Worm (Caenorhabditis elegans) whole organism, midembryonic: ENCODE results near the gene col-98.

Experiments used
- T22C8.4 ChIP-seq: fragments of 200-800 bp; sonication (Bioruptor generic); IDR thresholded peaks from 2 replicates; pipeline ENCODE4 v1.3.6; 2022; ENCODE audit warnings: missing genetic modification characterization, missing compliant biosample characterization
- cog-1 ChIP-seq: sonication (generic microtip); optimal IDR thresholded peaks from 2 replicates; lab custom pipeline; 2016; ENCODE audit warnings: missing genetic modification characterization, missing compliant biosample characterization
- flt-1 ChIP-seq: fragments of 200-800 bp; sonication (Bioruptor generic); IDR thresholded peaks from 2 replicates; pipeline ENCODE4 v1.3.6; 2022; ENCODE audit warnings: missing genetic modification characterization, missing compliant biosample characterization
- klf-2 ChIP-seq: fragments of 200-800 bp; sonication (Bioruptor generic); conservative IDR thresholded peaks from 2 replicates; pipeline ENCODE4 v1.3.6; 2022; ENCODE audit warnings: missing genetic modification reagents, missing genetic modification characterization, missing compliant biosample characterization
- med-1 ChIP-seq: sonication (generic microtip); optimal IDR thresholded peaks from 2 replicates; lab custom pipeline; 2017; ENCODE audit warnings: missing genetic modification characterization, mild to moderate bottlenecking, missing compliant biosample characterization, antibody characterized with exemption, missing genetic modification reagents; ENCODE audit not compliant: insufficient read depth
- ref-1 ChIP-seq: fragments of 200-800 bp; sonication (Bioruptor generic); conservative IDR thresholded peaks from 2 replicates; pipeline ENCODE4 v1.3.6; 2022; ENCODE audit warnings: missing genetic modification reagents, missing genetic modification characterization, missing compliant biosample characterization
- tab-1 ChIP-seq: fragments of 200-800 bp; sonication (Bioruptor generic); IDR thresholded peaks from 2 replicates; pipeline ENCODE4 v1.3.6; 2022; ENCODE audit warnings: missing genetic modification characterization, missing compliant biosample characterization
- ztf-23 ChIP-seq: fragments of 200-800 bp; sonication (Bioruptor generic); IDR thresholded peaks from 2 replicates; pipeline ENCODE4 v1.3.6; 2022; ENCODE audit warnings: missing genetic modification reagents, missing genetic modification characterization, missing compliant biosample characterization
- ztf-29 ChIP-seq: fragments of 200-800 bp; sonication (Bioruptor generic); IDR thresholded peaks from 2 replicates; pipeline ENCODE4 v1.3.6; 2022; ENCODE audit warnings: missing genetic modification reagents, missing genetic modification characterization, missing compliant biosample characterization

The col-98 gene

ce11 chrIII:13055342-13055741, 36.5 kb downstream of the col-98 start, which contains the start of gene F54F12.1:
Gene F54F12.1 (minus strand): TSS chrIII:13055442.
- TF ChIP-seq med-1 = no peak
- TF ChIP-seq tab-1 (GFP tag; lab: Robert Waterston, UW) = no peak
- TF ChIP-seq flt-1 (GFP tag; lab: Robert Waterston, UW) = no peak
- TF ChIP-seq cog-1 = no peak
- no peak for TF ChIP-seq ref-1 (GFP tag; lab: Robert Waterston, UW)
- TF ChIP-seq ztf-29 (GFP tag; lab: Robert Waterston, UW) = no peak
- TF ChIP-seq T22C8.4 = no peak
- no peak for TF ChIP-seq klf-2
- no peak for TF ChIP-seq ztf-23 (GFP tag; lab: Robert Waterston, UW)

DNA sequence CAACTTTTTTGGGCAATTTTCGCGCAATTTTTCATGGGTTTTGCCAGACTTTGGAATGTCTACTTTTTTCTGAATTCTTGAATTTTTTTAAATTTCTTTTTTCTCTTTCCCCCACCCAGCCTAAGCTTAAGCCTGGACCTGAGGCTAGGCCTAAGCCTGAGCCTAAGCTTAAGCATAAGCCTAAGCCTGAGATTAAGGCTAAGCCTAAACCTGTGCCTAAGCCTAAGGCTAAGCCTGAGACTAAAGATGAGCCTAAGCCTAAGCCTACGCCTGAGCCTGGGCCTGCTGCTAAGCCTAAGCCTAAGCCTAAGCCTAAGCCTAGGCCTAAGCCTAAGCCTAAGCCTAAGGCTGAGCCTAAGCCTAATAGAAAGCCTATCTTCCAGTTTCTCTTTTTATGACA, 37.4 kb downstream of the col-98 start:
- TF ChIP-seq tab-1 (GFP tag; lab: Robert Waterston, UW) (no peak), ztf-29 (GFP tag; lab: Robert Waterston, UW) (peak; percentile 58; the same call in 1 of the 2 replicates), ztf-23 (GFP tag; lab: Robert Waterston, UW) (no peak), klf-2 (no peak), cog-1 (no peak), T22C8.4 (no peak), ref-1 (GFP tag; lab: Robert Waterston, UW) (no peak)

ce11 chrIII:13056735-13057134, 37.9 kb downstream of the col-98 start:
- TF ChIP-seq cog-1 (no peak), ztf-29 (GFP tag; lab: Robert Waterston, UW) (no peak), T22C8.4 (no peak), ref-1 (GFP tag; lab: Robert Waterston, UW) (no peak), med-1 (no peak), tab-1 (GFP tag; lab: Robert Waterston, UW) (no peak), klf-2 (no peak), flt-1 (GFP tag; lab: Robert Waterston, UW) (no peak), ztf-23 (GFP tag; lab: Robert Waterston, UW) (no peak)

DNA sequence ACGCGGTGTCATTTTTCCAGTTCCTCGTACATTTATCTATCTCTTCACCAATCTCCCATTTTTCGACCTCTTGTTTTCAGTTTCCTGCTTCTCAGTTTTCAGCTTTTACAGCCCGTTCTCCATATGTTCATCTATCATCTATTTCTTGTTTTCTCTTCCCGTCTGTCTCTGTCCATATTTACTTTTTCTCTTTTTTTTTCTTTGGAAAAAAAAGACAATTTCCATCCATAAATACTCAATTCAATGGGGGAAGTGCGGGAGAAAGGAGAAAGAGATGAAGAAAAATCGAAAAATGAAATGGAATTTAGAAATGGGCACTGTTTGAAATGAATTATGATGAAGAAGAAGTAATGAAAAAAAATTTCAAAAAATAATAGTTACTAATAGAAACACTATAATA, 39.3 kb downstream of the col-98 start:
- no peak for TF ChIP-seq flt-1 (GFP tag; lab: Robert Waterston, UW)
- no peak for TF ChIP-seq ref-1 (GFP tag; lab: Robert Waterston, UW)
- TF ChIP-seq klf-2 = no peak
- TF ChIP-seq med-1 = no peak
- TF ChIP-seq ztf-29 (GFP tag; lab: Robert Waterston, UW) = no peak

ce11 chrIII:13059335-13059734, 40.5 kb downstream of the col-98 start:
- TF ChIP-seq ref-1 (GFP tag; lab: Robert Waterston, UW) (no peak), T22C8.4 (no peak), flt-1 (GFP tag; lab: Robert Waterston, UW) (no peak)

- no peak for TF ChIP-seq T22C8.4
- peak; percentile 65 for TF ChIP-seq cog-1
- no peak for TF ChIP-seq ref-1 (GFP tag; lab: Robert Waterston, UW)
- no peak for TF ChIP-seq med-1
- peak; percentile 59; the same call in 1 of the 2 replicates for TF ChIP-seq flt-1 (GFP tag; lab: Robert Waterston, UW)
Measured at ce11 chrIII:13061136-13061535, 42.3 kb downstream of the col-98 start.

DNA sequence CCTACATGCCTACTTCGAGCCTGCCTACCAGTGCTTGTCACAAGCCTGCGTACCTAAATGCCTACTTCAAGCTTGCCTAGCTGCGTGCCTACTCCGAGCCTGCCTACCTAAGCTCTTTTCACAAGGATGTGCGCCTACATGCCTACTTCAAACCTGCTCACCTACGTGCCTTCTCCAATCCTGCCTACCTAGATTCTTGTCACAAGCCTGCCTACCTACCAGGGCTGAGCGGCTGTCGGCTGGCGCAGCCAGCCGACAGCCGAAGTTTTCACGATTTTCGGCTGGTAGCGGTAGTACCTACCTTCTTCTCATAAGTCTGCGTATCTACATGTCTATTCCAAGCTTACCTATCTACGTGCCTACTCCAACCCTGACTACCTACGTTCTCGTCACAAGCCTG, 42.9 kb downstream of the col-98 start:
- TF ChIP-seq ref-1 (GFP tag; lab: Robert Waterston, UW) = no peak
- TF ChIP-seq med-1 = no peak
- no peak for TF ChIP-seq cog-1

ce11 chrIII:13062414-13062965, 43.7 kb downstream of the col-98 start:
- TF ChIP-seq ref-1 (GFP tag; lab: Robert Waterston, UW) (no peak), tab-1 (GFP tag; lab: Robert Waterston, UW) (no peak), cog-1 (peak; percentile 98), med-1 (no peak), ztf-29 (GFP tag; lab: Robert Waterston, UW) (no peak; the same call in 1 of the 2 replicates), klf-2 (no peak), flt-1 (GFP tag; lab: Robert Waterston, UW) (peak; percentile 68; the same call in 1 of the 2 replicates), ztf-23 (GFP tag; lab: Robert Waterston, UW) (peak; percentile 82), T22C8.4 (no peak)

- TF ChIP-seq med-1 = peak; percentile 4
- TF ChIP-seq ztf-23 (GFP tag; lab: Robert Waterston, UW) = no peak
Measured at ce11 chrIII:13062989-13063388, 44.2 kb downstream of the col-98 start.

ce11 chrIII:13064213-13065184, 45.7 kb downstream of the col-98 start:
- TF ChIP-seq cog-1 (peak; percentile 4), flt-1 (GFP tag; lab: Robert Waterston, UW) (no peak)

DNA sequence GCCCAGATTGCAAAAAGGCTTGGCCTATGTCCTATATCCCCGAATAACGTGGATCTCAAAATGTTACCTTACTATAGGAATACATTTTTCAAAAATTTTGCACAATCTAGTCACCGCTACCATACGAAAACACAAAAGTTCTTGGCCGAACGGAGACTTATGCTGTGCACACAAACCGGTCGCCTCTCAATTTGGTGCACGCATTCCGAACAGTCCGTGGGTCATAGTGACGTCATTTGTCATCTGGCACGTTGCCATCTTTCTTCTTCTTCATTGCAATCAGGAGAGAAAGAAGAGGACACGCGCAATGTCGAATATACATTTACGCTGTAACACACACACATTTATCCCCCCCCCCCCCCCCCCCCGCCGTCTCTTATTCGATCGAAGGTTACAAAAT, 46.9 kb downstream of the col-98 start:
- TF ChIP-seq ztf-29 (GFP tag; lab: Robert Waterston, UW) (no peak), cog-1 (no peak), tab-1 (GFP tag; lab: Robert Waterston, UW) (no peak), flt-1 (GFP tag; lab: Robert Waterston, UW) (no peak), med-1 (no peak), ref-1 (GFP tag; lab: Robert Waterston, UW) (no peak), ztf-23 (GFP tag; lab: Robert Waterston, UW) (no peak), klf-2 (no peak), T22C8.4 (no peak)
